Worm (Caenorhabditis elegans) whole organism, L3 larva: Measurements from ENCODE around the gene F47B8.18.
A peak's percentile ranks its signal among the peaks of the same experiment; 100 is the strongest.

Experiments
- ZK546.5 ChIP-seq: sonication (generic microtip); optimal IDR thresholded peaks from 2 replicates; lab custom pipeline; 2017; ENCODE audit warnings: missing biosample characterization, missing genetic modification characterization
- nhr-12 ChIP-seq: fragments of 150-350 bp; optimal IDR thresholded peaks from 2 replicates; lab custom pipeline; 2014; ENCODE audit warnings: missing biosample characterization, missing genetic modification characterization
- skn-1 ChIP-seq: fragments of 150-350 bp; optimal IDR thresholded peaks from 2 replicates; lab custom pipeline; 2014; ENCODE audit warnings: missing biosample characterization, missing genetic modification characterization

DNA sequence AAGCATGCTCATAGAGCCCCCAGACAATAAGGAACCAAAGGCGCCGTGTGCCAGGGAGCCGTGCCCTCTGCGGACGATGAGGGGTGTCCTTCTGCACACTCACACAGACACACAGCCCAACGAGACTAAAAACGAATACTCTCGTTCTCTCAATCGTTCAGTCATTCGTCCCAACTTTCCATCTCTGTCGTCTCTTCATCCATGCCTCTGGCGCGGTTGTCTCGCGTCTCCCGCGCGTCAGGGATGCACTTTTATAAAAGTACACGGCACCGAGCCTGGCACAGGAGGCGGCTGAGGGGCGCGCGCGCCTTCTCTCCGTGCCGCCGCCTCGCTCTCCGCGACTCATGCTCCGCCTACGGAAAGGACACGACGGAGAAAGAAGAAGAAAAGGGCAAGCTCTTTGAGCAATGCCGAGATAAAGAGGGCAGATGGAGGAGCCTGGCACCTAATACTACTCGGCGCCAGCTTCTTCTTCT is 41.3 kb upstream of the F47B8.18 start:
- TF ChIP-seq skn-1 (tag; lab: Kevin White, UChicago) (peak; percentile 63), ZK546.5 (tag; lab: Kevin White, UChicago) (no peak), nhr-12 (tag; lab: Kevin White, UChicago) (no peak)
